Worm (Caenorhabditis elegans) whole organism, L3 larva: ENCODE measurements around the gene mre-11.
A peak's percentile ranks its signal among the peaks of the same experiment; 100 is the strongest.

Source experiments
- ama-1 ChIP-seq: fragments of 150-350 bp; optimal IDR thresholded peaks from 2 replicates; lab custom pipeline; 2018
- ceh-82 ChIP-seq: fragments of 150-350 bp; optimal IDR thresholded peaks from 2 replicates; lab custom pipeline; 2014; ENCODE audit warnings: missing biosample characterization, missing genetic modification characterization
- daf-12 ChIP-seq: fragments of 150-350 bp; optimal IDR thresholded peaks from 2 replicates; lab custom pipeline; 2014; ENCODE audit warnings: missing biosample characterization, missing genetic modification reagents, missing genetic modification characterization
- egl-27 ChIP-seq: sonication (generic microtip); optimal IDR thresholded peaks from 4 replicates; lab custom pipeline; 2017; ENCODE audit warnings: missing biosample characterization, missing genetic modification reagents, missing genetic modification characterization
- elt-3 ChIP-seq, 3 experiments: fragments of 150-350 bp in 1 of 3; sonication (generic microtip) in 2 of 3; optimal IDR thresholded peaks; 2 replicates in 2 of 3; 4 replicates in 1 of 3; lab custom pipeline; 2014 to 2017; ENCODE audit warnings: missing biosample characterization in 3 of 3, missing genetic modification characterization in 3 of 3
- fkh-2 ChIP-seq: fragments of 150-350 bp; optimal IDR thresholded peaks from 2 replicates; lab custom pipeline; 2014; ENCODE audit warnings: missing biosample characterization, missing genetic modification reagents, missing genetic modification characterization
- jun-1 ChIP-seq: fragments of 150-350 bp; optimal IDR thresholded peaks from 2 replicates; lab custom pipeline; 2014; ENCODE audit warnings: missing biosample characterization, missing genetic modification reagents, missing genetic modification characterization
- nhr-11 ChIP-seq: fragments of 150-350 bp; optimal IDR thresholded peaks from 2 replicates; lab custom pipeline; 2014; ENCODE audit warnings: missing biosample characterization, missing genetic modification characterization
- nhr-23 ChIP-seq: fragments of 150-350 bp; optimal IDR thresholded peaks from 2 replicates; lab custom pipeline; 2014; ENCODE audit warnings: missing biosample characterization, missing genetic modification reagents, missing genetic modification characterization
- nhr-25 ChIP-seq: sonication (generic microtip); optimal IDR thresholded peaks from 2 replicates; lab custom pipeline; 2017; ENCODE audit warnings: missing biosample characterization, missing genetic modification characterization
- pha-4 ChIP-seq: fragments of 150-350 bp; optimal IDR thresholded peaks from 2 replicates; lab custom pipeline; 2014; ENCODE audit warnings: missing biosample characterization, missing genetic modification reagents, missing genetic modification characterization
- skn-1 ChIP-seq: fragments of 150-350 bp; optimal IDR thresholded peaks from 2 replicates; lab custom pipeline; 2014; ENCODE audit warnings: missing biosample characterization, missing genetic modification characterization
- zag-1 ChIP-seq: fragments of 150-350 bp; optimal IDR thresholded peaks from 2 replicates; lab custom pipeline; 2014; ENCODE audit warnings: missing biosample characterization, missing genetic modification characterization
- ztf-11 ChIP-seq: fragments of 150-350 bp; optimal IDR thresholded peaks from 2 replicates; lab custom pipeline; 2014; ENCODE audit warnings: missing biosample characterization, missing genetic modification characterization

ce11 chrV:10691313-10691712, 45.4 kb downstream of the mre-11 start:
- no peak for TF ChIP-seq fkh-2 (tag; lab: Kevin White, UChicago)
- TF ChIP-seq pha-4: peak; percentile 68
- TF ChIP-seq egl-27: no peak
- TF ChIP-seq skn-1: no peak
- no peak for TF ChIP-seq ztf-11 (tag; lab: Kevin White, UChicago)
- TF ChIP-seq nhr-25 (tag; lab: Kevin White, UChicago): no peak
- TF ChIP-seq jun-1 (tag; lab: Kevin White, UChicago): no peak
- no peak for TF ChIP-seq daf-12 (tag; lab: Kevin White, UChicago)
- no peak for TF ChIP-seq nhr-11 (tag; lab: Kevin White, UChicago)
- TF ChIP-seq ama-1 (lab: Kevin White, UChicago): no peak
- TF ChIP-seq zag-1 (tag; lab: Kevin White, UChicago): no peak
- no peak for TF ChIP-seq nhr-23
- no peak for TF ChIP-seq elt-3 (tag; optimal IDR thresholded peaks at IDR 0.05; lab: Kevin White, UChicago)
- TF ChIP-seq ceh-82 (tag; lab: Kevin White, UChicago): no peak
